Worm (Caenorhabditis elegans) whole organism, mixed stage, embryonic: ENCODE data around the gene sra-31.

ENCODE experiments used
- M03D4.4 ChIP-seq: sonication (generic microtip); optimal IDR thresholded peaks from 2 replicates; lab custom pipeline; 2017; ENCODE audit warnings: mild to moderate bottlenecking, missing genetic modification characterization, missing compliant biosample characterization
- blmp-1 ChIP-seq: fragments of 150-350 bp; optimal IDR thresholded peaks from 2 replicates; lab custom pipeline; 2014; ENCODE audit warnings: missing biosample characterization, missing genetic modification characterization
- ceh-39 ChIP-seq: fragments of 150-350 bp; optimal IDR thresholded peaks from 2 replicates; lab custom pipeline; 2014; ENCODE audit warnings: missing biosample characterization, missing genetic modification characterization
- ceh-43 ChIP-seq: fragments of 200-800 bp; sonication (Bioruptor generic); optimal IDR thresholded peaks from 2 replicates; lab custom pipeline; 2018; ENCODE audit warnings: mild to moderate bottlenecking, missing genetic modification characterization, moderate library complexity, missing compliant biosample characterization
- ceh-83 ChIP-seq: fragments of 200-800 bp; sonication (Bioruptor generic); optimal IDR thresholded peaks from 2 replicates; lab custom pipeline; 2018; ENCODE audit warnings: mild to moderate bottlenecking, missing genetic modification characterization, missing compliant biosample characterization
- ces-1 ChIP-seq: fragments of 150-350 bp; optimal IDR thresholded peaks from 2 replicates; lab custom pipeline; 2014; ENCODE audit warnings: missing biosample characterization, missing genetic modification reagents, missing genetic modification characterization
- cnd-1 ChIP-seq: fragments of 200-800 bp; sonication (Bioruptor generic); optimal IDR thresholded peaks from 2 replicates; lab custom pipeline; 2018; ENCODE audit warnings: mild to moderate bottlenecking, missing genetic modification characterization, missing compliant biosample characterization
- drap-1 ChIP-seq: fragments of 200-800 bp; sonication (Bioruptor generic); optimal IDR thresholded peaks from 3 replicates; lab custom pipeline; 2018; ENCODE audit warnings: mild to moderate bottlenecking, missing genetic modification characterization, missing compliant biosample characterization
- elt-1 ChIP-seq: sonication (generic microtip); optimal IDR thresholded peaks from 2 replicates; lab custom pipeline; 2017; ENCODE audit warnings: missing genetic modification characterization, mild to moderate bottlenecking, missing compliant biosample characterization, antibody characterized with exemption, moderate library complexity, borderline replicate concordance; ENCODE audit not compliant: insufficient read depth
- flh-1 ChIP-seq: fragments of 200-800 bp; sonication (Bioruptor generic); optimal IDR thresholded peaks from 2 replicates; lab custom pipeline; 2018; ENCODE audit warnings: mild to moderate bottlenecking, missing genetic modification characterization, moderate library complexity, missing compliant biosample characterization
- hlh-1 ChIP-seq: fragments of 150-350 bp; optimal IDR thresholded peaks from 2 replicates; lab custom pipeline; 2014; ENCODE audit warnings: missing biosample characterization, missing genetic modification reagents, missing genetic modification characterization
- lin-13 ChIP-seq: fragments of 150-350 bp; optimal IDR thresholded peaks from 2 replicates; lab custom pipeline; 2014; ENCODE audit warnings: missing biosample characterization, missing genetic modification characterization
- lin-32 ChIP-seq: fragments of 200-800 bp; sonication (Bioruptor generic); optimal IDR thresholded peaks from 2 replicates; lab custom pipeline; 2018; ENCODE audit warnings: mild to moderate bottlenecking, missing genetic modification characterization, missing compliant biosample characterization
- lsy-2 ChIP-seq: fragments of 150-350 bp; optimal IDR thresholded peaks from 2 replicates; lab custom pipeline; 2014; ENCODE audit warnings: missing biosample characterization, missing genetic modification characterization
- mab-5 ChIP-seq: fragments of 150-350 bp; optimal IDR thresholded peaks from 2 replicates; lab custom pipeline; 2014; ENCODE audit warnings: missing biosample characterization, missing genetic modification characterization
- mep-1 ChIP-seq: fragments of 150-350 bp; optimal IDR thresholded peaks from 2 replicates; lab custom pipeline; 2017; ENCODE audit warnings: missing biosample characterization, missing genetic modification reagents, missing genetic modification characterization, inconsistent platforms
- nhr-12 ChIP-seq: fragments of 150-350 bp; optimal IDR thresholded peaks from 2 replicates; lab custom pipeline; 2014; ENCODE audit warnings: missing biosample characterization, missing genetic modification characterization
- nhr-2 ChIP-seq: fragments of 150-350 bp; optimal IDR thresholded peaks from 2 replicates; lab custom pipeline; 2014; ENCODE audit warnings: missing biosample characterization, missing genetic modification characterization
- nhr-28 ChIP-seq: fragments of 150-350 bp; optimal IDR thresholded peaks from 2 replicates; lab custom pipeline; 2014; ENCODE audit warnings: missing biosample characterization, missing genetic modification characterization
- nhr-76 ChIP-seq: sonication (generic microtip); optimal IDR thresholded peaks from 2 replicates; lab custom pipeline; 2017; ENCODE audit warnings: missing biosample characterization, missing genetic modification characterization
- pha-4 ChIP-seq: fragments of 150-350 bp; optimal IDR thresholded peaks from 2 replicates; lab custom pipeline; 2018; ENCODE audit warnings: missing biosample characterization, missing genetic modification reagents, missing genetic modification characterization
- sem-2 ChIP-seq: fragments of 200-800 bp; sonication (Bioruptor generic); optimal IDR thresholded peaks from 2 replicates; lab custom pipeline; 2018; ENCODE audit warnings: mild to moderate bottlenecking, missing genetic modification characterization, missing compliant biosample characterization
- snpc-4 ChIP-seq: fragments of 150-350 bp; optimal IDR thresholded peaks from 2 replicates; lab custom pipeline; 2014; ENCODE audit warnings: missing biosample characterization, missing genetic modification characterization
- sptf-1 ChIP-seq: sonication (generic microtip); optimal IDR thresholded peaks from 2 replicates; lab custom pipeline; 2017; ENCODE audit warnings: mild to moderate bottlenecking, missing genetic modification characterization, moderate library complexity, missing compliant biosample characterization
- tbx-8 ChIP-seq: fragments of 200-800 bp; sonication (Bioruptor generic); optimal IDR thresholded peaks from 2 replicates; lab custom pipeline; 2018; ENCODE audit warnings: mild to moderate bottlenecking, missing genetic modification characterization, moderate library complexity, missing compliant biosample characterization
- unc-120 ChIP-seq: sonication (generic microtip); optimal IDR thresholded peaks from 2 replicates; lab custom pipeline; 2017; ENCODE audit warnings: missing genetic modification characterization, missing compliant biosample characterization; ENCODE audit not compliant: poor library complexity, severe bottlenecking
- unc-39 ChIP-seq: fragments of 150-350 bp; optimal IDR thresholded peaks from 2 replicates; lab custom pipeline; 2014; ENCODE audit warnings: missing biosample characterization, missing genetic modification characterization
- unc-62 ChIP-seq: fragments of 150-350 bp; optimal IDR thresholded peaks from 2 replicates; lab custom pipeline; 2014; ENCODE audit warnings: missing biosample characterization, missing genetic modification reagents, missing genetic modification characterization
- zip-8 ChIP-seq: fragments of 150-350 bp; optimal IDR thresholded peaks from 2 replicates; lab custom pipeline; 2014; ENCODE audit warnings: missing biosample characterization, missing genetic modification characterization
- ztf-11 ChIP-seq: fragments of 150-350 bp; optimal IDR thresholded peaks from 2 replicates; lab custom pipeline; 2014; ENCODE audit warnings: missing biosample characterization, missing genetic modification characterization

Gene sra-31

ce11 chrII:6581236-6581635 lies 3.0 kb upstream of the sra-31 start, which contains the start of gene C56C10.6:
TSS of gene C56C10.6 (minus strand) at chrII:6581336.
- TF ChIP-seq mep-1 (no peak), unc-62 (GFP tag; lab: Kevin White, UChicago) (no peak), nhr-2 (tag; lab: Kevin White, UChicago) (no peak), nhr-12 (tag; lab: Kevin White, UChicago) (no peak), ztf-11 (no peak), M03D4.4 (tag; lab: Kevin White, UChicago) (no peak), cnd-1 (no peak), flh-1 (GFP tag; lab: Kevin White, UChicago) (no peak), sem-2 (no peak), lsy-2 (no peak), zip-8 (no peak), tbx-8 (GFP tag; lab: Kevin White, UChicago) (no peak)

DNA sequence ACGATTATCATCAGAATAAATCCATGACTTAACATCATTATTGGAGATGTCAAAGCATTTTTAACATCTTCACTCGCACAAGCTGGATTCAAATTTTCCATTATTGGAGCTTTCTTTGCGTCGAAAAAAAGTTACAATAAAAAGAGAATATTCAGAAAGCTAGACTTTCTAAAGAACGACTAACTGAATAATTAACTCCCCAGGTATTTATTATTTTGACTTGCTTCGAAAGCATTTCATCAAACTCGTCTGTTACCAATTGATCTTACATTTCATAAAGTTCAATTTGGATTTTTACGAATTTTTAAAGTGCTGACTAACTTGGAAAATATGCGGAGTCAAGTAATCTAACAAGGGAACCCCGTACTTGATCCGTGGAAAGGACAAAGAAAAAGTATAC lies 2.6 kb downstream of the sra-31 start, which contains the start of gene sra-29:
Gene sra-29 (minus strand): TSS at position 101 of the 400 bp plus-strand sequence.
- TF ChIP-seq ces-1 (GFP tag; lab: Kevin White, UChicago), result no peak
- TF ChIP-seq nhr-76 (tag; lab: Kevin White, UChicago), result no peak
- no peak for TF ChIP-seq elt-1
- TF ChIP-seq snpc-4 (tag; lab: Kevin White, UChicago), result no peak
- TF ChIP-seq lsy-2, result no peak
- TF ChIP-seq ceh-43, result no peak
- no peak for TF ChIP-seq sem-2
- no peak for TF ChIP-seq unc-62 (GFP tag; lab: Kevin White, UChicago)
- no peak for TF ChIP-seq ceh-83 (GFP tag; lab: Kevin White, UChicago)
- no peak for TF ChIP-seq lin-13 (tag; lab: Kevin White, UChicago)
- no peak for TF ChIP-seq sptf-1 (tag; lab: Kevin White, UChicago)
- TF ChIP-seq nhr-28 (tag; lab: Kevin White, UChicago), result no peak
- no peak for TF ChIP-seq mep-1
- no peak for TF ChIP-seq ceh-39 (tag; lab: Kevin White, UChicago)
- TF ChIP-seq drap-1 (GFP tag; lab: Kevin White, UChicago), result no peak
- no peak for TF ChIP-seq unc-39 (tag; lab: Kevin White, UChicago)
- TF ChIP-seq cnd-1, result no peak

DNA sequence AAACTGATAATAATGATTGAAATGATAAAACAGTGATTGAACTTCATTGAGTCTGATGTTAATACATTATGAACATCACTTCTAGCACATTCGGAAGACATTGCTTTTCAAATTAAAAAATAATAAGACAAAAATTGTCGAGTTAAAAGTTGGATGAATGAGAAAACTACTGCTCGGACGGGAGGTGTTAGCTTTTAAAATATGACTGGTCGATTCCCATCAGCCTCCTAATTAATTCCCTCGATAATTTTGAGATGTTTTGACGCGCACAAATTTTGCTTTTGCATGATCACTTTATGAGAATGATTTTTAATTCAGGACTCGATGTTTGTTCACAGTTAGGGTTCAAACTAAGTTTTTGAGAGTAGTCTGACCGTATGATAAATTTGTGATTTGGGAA lies 4.6 kb downstream of the sra-31 start, which contains the start of gene sra-28:
Gene sra-28 (minus strand): TSS at position 101 of the 400 bp plus-strand sequence.
- TF ChIP-seq M03D4.4 (tag; lab: Kevin White, UChicago) (no peak), unc-39 (tag; lab: Kevin White, UChicago) (no peak), sem-2 (no peak), nhr-28 (tag; lab: Kevin White, UChicago) (no peak), cnd-1 (no peak), lsy-2 (no peak), ceh-83 (GFP tag; lab: Kevin White, UChicago) (no peak), hlh-1 (tag; lab: Kevin White, UChicago) (no peak), flh-1 (GFP tag; lab: Kevin White, UChicago) (no peak), ceh-43 (no peak), ceh-39 (tag; lab: Kevin White, UChicago) (no peak), snpc-4 (tag; lab: Kevin White, UChicago) (no peak), lin-32 (GFP tag; lab: Kevin White, UChicago) (no peak)

DNA sequence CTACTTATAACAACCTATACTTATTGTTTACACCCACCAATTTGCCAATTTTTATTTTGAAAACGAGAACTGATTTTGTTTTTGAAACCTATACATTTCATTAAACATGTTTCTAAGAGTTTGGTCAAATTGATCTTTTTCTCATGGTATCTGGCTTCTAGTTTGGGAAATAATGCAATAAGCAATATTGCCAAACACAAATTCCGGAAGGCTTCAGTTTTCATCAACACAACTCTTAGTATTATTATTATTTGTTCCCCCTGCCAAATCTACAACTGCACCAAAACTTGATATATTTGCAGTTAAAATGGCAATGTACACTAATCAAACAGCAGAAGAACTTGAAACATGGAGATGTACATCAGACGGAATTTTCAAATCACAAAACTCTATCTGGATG lies 9.6 kb downstream of the sra-31 start, which contains the start of gene sra-27:
Gene sra-27 (plus strand): TSS at position 301 of the 400 bp plus-strand sequence.
- no peak for TF ChIP-seq sptf-1 (tag; lab: Kevin White, UChicago)
- no peak for TF ChIP-seq nhr-76 (tag; lab: Kevin White, UChicago)
- TF ChIP-seq pha-4, result no peak
- no peak for TF ChIP-seq nhr-12 (tag; lab: Kevin White, UChicago)
- no peak for TF ChIP-seq hlh-1 (tag; lab: Kevin White, UChicago)
- no peak for TF ChIP-seq elt-1
- TF ChIP-seq mab-5 (tag; lab: Kevin White, UChicago), result no peak
- no peak for TF ChIP-seq blmp-1 (tag; lab: Kevin White, UChicago)
- TF ChIP-seq M03D4.4 (tag; lab: Kevin White, UChicago), result no peak
- TF ChIP-seq ceh-43, result no peak
- TF ChIP-seq unc-120 (tag; lab: Kevin White, UChicago), result no peak
- TF ChIP-seq flh-1 (GFP tag; lab: Kevin White, UChicago), result no peak
- no peak for TF ChIP-seq drap-1 (GFP tag; lab: Kevin White, UChicago)
- TF ChIP-seq ces-1 (GFP tag; lab: Kevin White, UChicago), result no peak
- no peak for TF ChIP-seq tbx-8 (GFP tag; lab: Kevin White, UChicago)
- TF ChIP-seq lin-32 (GFP tag; lab: Kevin White, UChicago), result no peak
